Worm (Caenorhabditis elegans) whole organism, dauer: Measurements from ENCODE around the gene sel-1.

Experiments used
- unc-62 ChIP-seq: sonication (generic microtip); optimal IDR thresholded peaks from 2 replicates; lab custom pipeline; 2017; ENCODE audit warnings: missing biosample characterization, missing genetic modification reagents, missing genetic modification characterization

The sel-1 gene

DNA sequence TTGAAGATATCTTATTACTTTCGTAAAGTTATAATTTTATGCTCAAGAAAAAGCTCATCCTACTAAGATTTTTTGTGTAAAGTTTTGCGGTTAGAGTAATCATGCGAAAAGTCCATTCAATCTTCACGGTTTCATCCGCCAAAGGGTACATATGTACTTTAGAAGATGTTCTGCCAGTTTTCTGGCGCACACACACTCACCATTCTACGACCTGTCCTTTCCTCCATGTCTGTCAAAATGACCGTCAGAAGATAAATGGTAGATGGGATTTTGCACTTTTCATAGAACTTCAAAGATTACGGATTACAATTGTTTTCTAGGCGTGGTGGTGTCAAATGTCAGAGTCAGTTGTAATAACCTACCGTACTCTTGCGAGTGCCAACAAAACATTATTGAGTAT, 23.0 kb upstream of the sel-1 start:
- TF ChIP-seq unc-62 (GFP tag; lab: Kevin White, UChicago), result no peak

DNA sequence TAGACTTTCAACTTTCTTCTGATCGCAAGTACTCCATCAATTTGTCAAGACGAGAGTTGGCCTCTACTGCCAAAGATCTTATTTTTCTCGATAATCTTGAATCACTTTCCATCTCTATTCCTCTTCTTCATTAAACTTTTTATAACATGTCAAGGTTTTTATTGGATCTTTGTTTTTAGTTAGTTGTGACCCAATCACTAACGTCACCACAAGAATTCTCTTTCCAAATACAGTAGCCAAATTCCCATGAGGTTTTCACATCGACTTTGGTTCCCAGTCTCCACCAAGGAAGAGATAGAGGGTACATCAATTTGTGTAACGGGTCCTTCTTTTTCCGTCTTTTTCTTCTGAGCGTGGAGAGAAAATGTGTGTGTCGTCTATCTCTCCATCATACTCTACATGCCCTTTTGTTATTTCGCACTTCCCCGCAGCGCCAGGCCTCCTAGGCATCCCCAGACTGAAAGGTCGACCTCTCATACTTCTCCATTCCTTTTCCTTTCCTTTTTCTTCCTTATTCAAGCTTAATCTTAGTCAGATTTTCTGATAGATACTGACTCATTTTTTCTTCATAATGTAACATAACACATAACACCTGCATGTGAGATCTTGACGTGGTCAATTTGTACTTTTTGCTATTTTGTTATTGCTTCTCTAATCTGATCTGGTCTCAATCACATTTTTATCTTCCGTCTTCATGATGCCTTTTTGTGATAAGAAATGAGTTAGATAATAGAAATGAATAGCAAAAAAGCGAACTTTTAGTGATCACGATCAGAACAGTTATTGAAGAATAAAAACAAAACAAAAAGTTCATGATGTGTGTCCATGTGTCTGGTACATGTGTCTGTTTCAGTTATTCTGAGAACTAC, 21.3 kb upstream of the sel-1 start:
- no peak for TF ChIP-seq unc-62 (GFP tag; lab: Kevin White, UChicago)

DNA sequence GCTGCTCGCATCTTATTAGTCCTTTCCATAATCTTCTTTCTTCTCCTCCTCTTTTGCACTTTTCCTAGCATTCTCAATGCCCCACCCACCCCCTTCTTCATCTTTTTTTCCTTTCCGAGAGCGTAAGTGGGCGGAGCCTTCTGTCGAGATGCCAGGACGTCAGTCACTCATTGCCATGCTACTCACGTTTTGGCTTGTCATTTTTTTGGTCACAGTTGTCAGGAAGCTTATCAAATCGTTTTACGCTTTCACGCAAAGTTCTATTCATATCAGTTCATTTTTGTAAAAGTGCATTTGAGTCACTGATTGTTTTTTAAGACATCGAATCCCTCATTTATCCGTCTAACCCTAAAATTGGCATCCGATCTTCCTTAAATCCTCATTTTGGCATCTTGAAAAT, 20.5 kb upstream of the sel-1 start:
- no peak for TF ChIP-seq unc-62 (GFP tag; lab: Kevin White, UChicago)

DNA sequence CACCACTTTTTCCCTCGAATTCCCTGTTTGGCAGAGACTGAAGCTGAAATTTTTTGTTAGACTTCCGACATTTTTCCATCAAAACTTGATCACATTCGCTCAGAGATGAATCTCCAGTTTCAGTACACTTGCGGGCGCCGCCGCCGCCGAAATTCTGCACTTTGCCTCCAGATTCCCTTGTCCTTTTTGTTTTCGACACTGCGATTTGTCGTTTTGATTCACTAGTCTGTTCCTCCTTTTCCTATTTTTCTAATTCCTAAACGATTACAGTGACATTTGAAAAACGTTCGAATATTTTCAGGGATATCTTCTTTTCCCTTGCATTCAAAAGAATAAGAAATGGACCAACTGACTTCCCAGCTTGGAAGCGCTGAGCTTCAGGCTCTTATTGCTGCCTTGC, 19.8 kb upstream of the sel-1 start, which contains the start of gene F45D3.2:
Gene F45D3.2, plus strand, starts transcription at position 301 of the 400 bp plus-strand sequence.
- no peak for TF ChIP-seq unc-62 (GFP tag; lab: Kevin White, UChicago)

DNA sequence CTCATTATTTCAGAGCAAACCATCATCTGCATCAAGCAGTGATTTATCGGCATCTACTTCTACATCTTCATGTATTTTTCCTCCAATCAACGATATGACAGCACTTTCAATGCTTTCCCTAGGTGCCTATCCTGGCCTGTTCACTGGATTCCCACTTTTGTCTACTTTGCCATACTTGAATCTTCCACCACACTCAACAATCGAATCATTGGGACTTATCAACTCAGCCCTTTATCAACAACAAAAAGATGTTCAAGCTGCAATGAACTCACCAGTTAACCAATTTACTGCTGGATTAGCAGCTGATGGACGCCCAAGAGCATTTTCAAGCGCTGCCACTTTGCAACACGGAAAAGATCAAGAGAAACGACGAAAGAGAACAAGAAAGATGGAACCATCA, 19.3 kb upstream of the sel-1 start:
- no peak for TF ChIP-seq unc-62 (GFP tag; lab: Kevin White, UChicago)

DNA sequence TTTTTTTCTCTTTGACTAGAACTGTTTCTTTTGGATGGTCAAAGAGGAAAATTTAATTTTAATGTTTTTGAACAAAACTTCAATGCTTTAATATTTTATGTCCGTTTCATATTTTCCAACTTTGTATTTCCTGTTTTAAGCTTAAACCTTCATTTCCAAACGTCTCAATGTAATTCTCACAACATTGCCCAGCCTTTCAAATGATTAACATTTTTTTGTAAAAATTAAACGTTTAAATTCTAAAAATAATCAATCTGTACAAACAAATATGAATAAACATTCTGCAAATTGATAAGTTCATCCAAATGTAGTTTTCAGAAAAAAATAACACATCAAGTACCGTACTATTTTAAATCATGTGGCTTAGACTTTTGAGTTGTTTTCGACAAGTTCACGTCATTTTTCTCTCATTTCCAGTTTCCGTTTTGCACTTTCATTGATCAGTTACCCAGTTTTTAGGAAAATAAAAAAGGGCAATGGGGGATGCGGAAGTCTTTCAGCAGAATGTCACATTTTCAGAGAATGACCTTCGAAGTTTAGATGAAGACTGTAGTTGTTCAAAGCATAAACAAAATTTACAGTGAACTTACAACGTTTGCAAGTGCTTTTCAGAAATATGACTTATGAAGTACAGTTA, 17.7 kb upstream of the sel-1 start:
- TF ChIP-seq unc-62 (GFP tag; lab: Kevin White, UChicago), result no peak

DNA sequence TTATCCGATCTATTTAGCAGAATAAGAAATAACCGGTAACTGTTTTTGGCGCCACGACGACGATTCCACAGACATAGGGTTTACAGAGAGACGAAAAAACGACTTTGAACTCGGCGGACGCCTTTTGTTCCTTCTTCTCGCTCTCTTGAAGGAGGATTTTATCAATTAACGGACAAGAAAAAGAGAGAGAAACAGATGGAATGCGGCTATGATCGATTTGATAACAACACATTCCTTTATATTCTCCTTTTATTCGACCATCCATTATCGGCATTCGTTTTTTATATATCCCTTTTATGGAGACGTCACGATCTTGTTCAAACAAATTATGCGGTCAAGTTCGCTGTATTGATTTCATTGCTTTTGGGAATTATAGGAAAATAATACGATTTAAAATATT, 11.7 kb upstream of the sel-1 start:
- TF ChIP-seq unc-62 (GFP tag; lab: Kevin White, UChicago), result no peak

DNA sequence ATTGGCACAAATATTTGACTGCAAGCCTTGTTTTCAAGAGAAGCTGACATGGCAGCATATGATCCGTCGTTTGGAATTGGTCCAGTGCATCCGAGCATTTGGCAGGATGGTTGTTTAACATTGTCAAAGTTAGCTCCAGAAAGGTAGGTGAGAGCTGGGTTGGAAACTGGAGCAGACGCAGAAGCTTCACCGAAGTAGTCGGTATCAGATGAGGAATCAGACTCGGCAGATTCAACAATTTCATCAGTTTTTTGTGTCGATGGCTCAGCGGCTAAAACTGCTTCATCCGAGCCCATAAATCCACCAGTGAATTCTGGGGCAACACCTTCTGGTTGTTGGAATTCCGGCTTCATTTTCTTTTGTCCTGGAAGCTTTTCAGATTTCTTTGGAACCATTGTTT, 10.9 kb upstream of the sel-1 start:
- no peak for TF ChIP-seq unc-62 (GFP tag; lab: Kevin White, UChicago)

DNA sequence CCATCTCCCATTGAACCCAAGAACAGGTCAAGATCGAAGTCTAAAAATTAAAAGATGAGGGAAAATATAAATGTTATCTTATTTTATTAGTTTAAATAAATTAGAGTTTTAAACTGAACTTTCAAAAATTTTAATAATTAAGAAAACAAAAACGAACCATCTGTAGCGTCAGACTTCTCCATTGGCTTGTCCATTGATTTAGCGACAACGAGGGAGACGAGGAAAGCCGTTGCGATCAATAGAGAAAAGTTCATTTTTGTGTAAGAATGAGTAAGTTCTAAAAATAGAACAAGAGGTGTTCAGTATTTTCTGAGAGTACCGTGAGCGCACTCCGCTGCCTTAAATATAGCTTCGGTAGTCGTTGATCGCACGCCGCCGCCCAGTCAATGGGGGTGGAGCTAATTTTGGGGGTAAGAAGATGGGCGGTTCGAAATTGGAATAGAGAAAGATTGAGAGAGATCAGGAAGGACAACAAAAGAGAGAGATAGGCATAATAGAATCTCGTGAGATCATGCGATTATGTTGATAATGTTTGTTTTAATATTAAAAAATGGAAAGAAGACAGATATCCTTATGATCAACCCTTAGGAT, 10.4 kb upstream of the sel-1 start, which contains the start of gene F45D3.3:
Gene F45D3.3, minus strand, starts transcription at position 350 of the 591 bp plus-strand sequence.
- TF ChIP-seq unc-62 (GFP tag; lab: Kevin White, UChicago), result no peak

DNA sequence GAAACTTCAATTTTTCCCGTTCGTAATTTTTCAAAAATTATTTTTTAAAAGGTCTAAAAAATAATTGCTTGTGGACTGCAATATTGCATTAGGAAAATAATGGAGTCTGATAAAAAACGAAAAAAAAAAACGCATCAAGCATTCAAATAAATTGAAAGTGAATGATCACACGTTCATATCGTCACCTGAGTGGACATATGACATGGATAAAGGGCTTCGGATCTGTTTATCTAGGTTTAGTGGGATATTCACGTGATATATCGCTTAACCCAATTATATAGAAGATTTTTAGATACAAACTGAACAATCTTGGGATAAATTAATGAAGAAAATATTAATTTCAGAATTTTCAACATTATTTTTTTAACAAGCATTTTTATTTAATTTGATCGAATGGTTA, 9.8 kb upstream of the sel-1 start:
- TF ChIP-seq unc-62 (GFP tag; lab: Kevin White, UChicago), result no peak

DNA sequence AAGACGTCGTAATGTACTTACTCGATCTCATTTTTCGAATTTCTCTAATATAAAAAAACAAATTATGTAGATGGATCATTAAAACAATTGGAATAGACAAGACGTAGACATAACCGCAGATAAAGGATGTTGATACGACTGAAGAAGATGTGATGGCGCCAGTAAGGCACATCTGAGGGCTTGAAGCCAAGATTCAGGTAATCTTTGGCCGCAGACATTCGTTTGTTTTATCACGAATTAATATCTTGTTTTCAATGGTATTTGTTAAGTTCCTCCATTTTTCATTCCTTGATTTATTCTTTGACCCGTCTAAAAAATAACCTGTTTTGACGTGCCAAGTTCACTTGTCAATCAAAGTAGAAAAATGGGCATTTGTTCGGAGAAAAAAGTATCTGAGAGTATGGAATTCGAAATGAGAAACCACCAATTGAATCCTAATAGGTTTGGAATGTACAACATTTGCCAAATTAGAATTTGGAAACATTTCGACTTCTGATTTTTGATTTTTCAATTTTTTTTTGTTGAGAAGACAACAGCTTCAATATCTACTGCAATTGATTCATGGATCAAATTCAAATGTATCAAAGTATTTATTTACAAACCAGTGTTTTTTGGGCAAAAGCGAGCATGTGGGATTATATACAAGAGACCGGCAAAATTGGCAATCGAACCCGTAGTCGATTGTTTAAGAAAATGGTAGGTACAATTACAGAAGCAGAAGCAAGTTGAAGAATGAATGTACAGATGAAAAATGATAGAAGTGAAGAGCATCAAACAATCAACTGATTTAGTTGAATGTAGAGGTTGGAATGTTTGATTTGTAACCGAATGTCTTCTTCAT, 8.7 kb upstream of the sel-1 start:
- no peak for TF ChIP-seq unc-62 (GFP tag; lab: Kevin White, UChicago)

DNA sequence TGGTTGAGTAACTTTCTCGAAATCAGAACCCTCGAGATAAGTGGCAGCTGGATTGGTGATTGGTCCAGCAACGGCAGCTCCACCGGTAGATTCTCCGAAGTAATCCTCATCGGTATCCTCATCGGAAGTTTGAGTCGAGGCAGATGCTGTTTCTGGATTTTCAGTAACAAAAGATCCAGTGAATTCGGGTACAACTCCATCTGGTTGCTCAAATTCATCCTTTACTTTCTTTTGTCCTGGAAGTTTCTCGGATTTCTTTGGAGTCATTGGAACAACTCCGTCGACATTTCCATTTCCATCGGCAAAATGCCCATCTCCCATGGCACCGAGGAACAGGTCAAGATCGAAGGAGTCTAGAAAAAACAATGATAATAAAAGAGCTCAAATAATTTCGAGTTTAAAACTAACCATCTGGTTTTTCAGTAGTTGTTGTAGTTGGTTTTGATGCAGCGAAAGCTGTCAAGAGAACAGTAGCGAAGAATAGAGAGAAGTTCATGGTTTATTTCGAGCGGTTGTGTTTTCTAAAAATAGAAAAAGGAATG, 7.8 kb upstream of the sel-1 start, which contains the start of gene F45D3.4:
Gene F45D3.4, minus strand, starts transcription at position 521 of the 542 bp plus-strand sequence.
- TF ChIP-seq unc-62 (GFP tag; lab: Kevin White, UChicago), result no peak

DNA sequence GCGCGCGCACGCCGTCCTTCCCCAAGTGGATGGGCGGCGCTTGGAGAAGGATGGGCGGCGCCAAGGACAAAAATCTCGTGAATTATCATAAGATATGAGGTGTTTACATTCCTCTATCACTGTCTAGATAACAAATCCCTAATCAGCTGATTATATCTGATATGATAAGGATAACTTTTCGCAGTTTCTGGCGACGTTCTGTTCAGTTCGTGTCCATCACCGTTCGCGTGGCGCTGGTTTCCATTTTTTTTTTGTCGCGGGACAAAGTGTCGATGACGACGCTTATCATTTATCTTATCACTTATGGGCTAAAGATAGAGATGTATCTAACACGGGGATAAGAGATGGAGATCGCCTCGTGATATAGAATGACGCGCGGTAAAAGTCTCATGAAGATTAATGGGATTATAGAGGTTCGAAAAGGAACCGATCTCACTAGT, 7.2 kb upstream of the sel-1 start:
- no peak for TF ChIP-seq unc-62 (GFP tag; lab: Kevin White, UChicago)

DNA sequence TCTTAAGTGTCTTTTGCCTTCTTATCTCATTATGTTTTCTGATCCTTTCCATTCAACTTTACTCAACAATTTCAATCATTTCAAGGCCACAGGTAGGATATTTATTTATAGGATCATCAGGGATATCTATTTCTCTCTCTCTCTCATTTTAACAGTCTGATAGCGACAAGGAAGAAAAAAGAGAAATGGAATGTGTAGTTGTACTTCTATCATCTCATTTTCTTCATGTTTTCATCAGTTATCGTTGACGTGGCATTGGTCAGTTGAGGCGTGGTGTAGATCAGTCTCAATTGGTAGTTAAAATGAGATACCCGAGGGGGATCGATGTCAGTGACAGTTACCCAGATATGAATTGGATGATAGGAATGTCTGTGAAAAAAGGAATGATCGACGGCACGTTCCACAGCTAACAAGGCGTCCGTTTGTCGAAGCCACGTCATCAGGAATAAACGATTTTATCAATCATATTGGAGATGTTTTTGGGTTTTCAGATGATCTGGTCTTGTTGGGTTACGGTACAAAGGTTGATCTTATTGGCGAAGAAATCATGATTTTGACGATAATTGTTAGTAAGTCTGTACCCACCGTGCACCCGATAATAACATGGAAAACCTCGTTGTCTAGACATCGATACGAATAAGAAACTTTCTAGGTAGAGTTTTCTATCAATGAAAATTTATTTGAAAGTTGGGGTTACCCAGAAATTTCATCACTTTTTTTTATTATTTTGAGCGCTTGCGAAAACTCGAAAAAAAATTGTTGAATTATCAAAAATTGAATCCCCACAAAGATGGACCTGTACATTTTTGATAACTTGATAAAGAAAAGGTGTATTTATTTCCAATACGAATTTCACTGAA, 6.1 kb upstream of the sel-1 start:
- TF ChIP-seq unc-62 (GFP tag; lab: Kevin White, UChicago), result no peak
